Worm (Caenorhabditis elegans): ENCODE results near the gene srsx-11.

The srsx-11 gene

ce11 chrV:4977539-4977938 is 1.4 kb downstream of the srsx-11 start:
- TF ChIP-seq W03F9.2 (tag; optimal IDR thresholded peaks at IDR 0.05) = no peak
- TF ChIP-seq dao-5 (tag; optimal IDR thresholded peaks at IDR 0.05) = no peak
- TF ChIP-seq him-1 (tag; optimal IDR thresholded peaks at IDR 0.05) = no peak

ce11 chrV:4975140-4975539 is 3.8 kb downstream of the srsx-11 start, which contains the start of gene F26G5.1:
F26G5.1 (plus strand) TSS chrV:4975478.
- TF ChIP-seq dao-5 (tag; optimal IDR thresholded peaks at IDR 0.05) (no peak), W03F9.2 (tag; optimal IDR thresholded peaks at IDR 0.05) (no peak), him-1 (tag; optimal IDR thresholded peaks at IDR 0.05) (no peak)

- TF ChIP-seq him-1 (tag; optimal IDR thresholded peaks at IDR 0.05) (no peak), W03F9.2 (tag; optimal IDR thresholded peaks at IDR 0.05) (no peak), dao-5 (tag; optimal IDR thresholded peaks at IDR 0.05) (no peak)
Observed at ce11 chrV:4974677-4975076, 4.3 kb downstream of the srsx-11 start, which contains the start of gene srsx-10. srsx-10 (minus strand) TSS chrV:4974777.

- TF ChIP-seq W03F9.2 (tag; optimal IDR thresholded peaks at IDR 0.05) (no peak), him-1 (tag; optimal IDR thresholded peaks at IDR 0.05) (no peak), dao-5 (tag; optimal IDR thresholded peaks at IDR 0.05) (no peak)
Observed at ce11 chrV:4972943-4973342, 6.0 kb downstream of the srsx-11 start, which contains the start of gene srsx-9. srsx-9 (minus strand) TSS chrV:4973043.

DNA sequence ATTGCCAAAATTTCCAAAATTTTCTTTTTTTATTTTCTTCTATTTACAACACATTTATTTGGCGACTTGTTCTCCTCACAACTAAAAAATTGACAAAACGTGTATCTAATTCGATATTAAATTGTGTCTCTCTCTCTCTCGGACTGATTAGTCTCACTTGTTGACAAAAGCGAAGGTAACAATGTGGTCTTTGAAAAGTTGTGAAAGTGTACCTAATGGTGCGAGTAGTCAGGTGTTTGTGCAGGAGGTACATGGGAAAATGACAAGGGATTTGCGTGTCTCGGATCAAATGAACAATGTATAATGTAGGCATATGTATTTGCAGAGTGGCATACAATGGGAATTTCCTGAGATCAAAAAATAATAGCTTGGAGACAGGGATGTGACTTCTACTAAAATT is 9.5 kb downstream of the srsx-11 start:
- TF ChIP-seq him-1 (tag; optimal IDR thresholded peaks at IDR 0.05) = no peak
- no peak for TF ChIP-seq dao-5 (tag; optimal IDR thresholded peaks at IDR 0.05)
- no peak for TF ChIP-seq W03F9.2 (tag; optimal IDR thresholded peaks at IDR 0.05)

DNA sequence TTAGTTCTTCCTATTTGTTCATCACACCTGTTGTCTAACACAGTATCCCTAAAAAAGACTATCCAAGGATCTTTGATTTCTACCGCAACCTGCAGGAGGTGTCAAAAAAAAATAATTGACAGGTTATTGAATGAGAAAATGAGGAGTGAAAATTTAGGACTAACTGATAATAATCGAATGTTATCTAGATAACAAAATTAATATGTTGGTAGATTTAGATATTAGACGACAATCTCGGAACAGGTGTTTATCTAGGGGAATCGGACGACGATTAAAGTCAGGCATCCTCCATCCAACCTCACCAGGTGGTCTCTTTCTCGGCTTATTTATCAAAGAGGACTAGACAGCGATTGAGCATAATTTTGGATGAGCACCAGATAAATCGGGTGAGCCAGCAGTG is 10.2 kb downstream of the srsx-11 start:
- TF ChIP-seq him-1 (tag; optimal IDR thresholded peaks at IDR 0.05) = no peak
- no peak for TF ChIP-seq dao-5 (tag; optimal IDR thresholded peaks at IDR 0.05)
- TF ChIP-seq W03F9.2 (tag; optimal IDR thresholded peaks at IDR 0.05) = no peak

DNA sequence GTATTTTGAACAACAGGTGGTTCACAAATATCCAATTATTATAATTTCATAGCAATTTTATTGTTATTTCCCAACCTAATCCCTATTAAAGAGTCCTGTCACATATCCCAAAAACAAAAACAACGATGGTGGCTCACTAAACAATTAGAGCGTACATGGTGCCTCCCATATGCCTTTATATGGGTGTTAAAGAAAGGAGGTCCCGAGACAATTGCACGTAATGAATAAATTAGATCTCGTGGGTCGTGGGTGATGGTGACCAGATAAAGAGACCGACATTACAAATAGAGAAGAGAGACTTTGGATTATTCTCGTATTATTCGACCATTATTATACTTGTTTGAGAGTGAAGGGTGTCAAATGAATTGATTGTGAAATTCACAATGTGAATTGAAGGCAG is 11.7 kb downstream of the srsx-11 start:
- TF ChIP-seq him-1 (tag; optimal IDR thresholded peaks at IDR 0.05) (no peak), dao-5 (tag; optimal IDR thresholded peaks at IDR 0.05) (no peak), W03F9.2 (tag; optimal IDR thresholded peaks at IDR 0.05) (no peak)

DNA sequence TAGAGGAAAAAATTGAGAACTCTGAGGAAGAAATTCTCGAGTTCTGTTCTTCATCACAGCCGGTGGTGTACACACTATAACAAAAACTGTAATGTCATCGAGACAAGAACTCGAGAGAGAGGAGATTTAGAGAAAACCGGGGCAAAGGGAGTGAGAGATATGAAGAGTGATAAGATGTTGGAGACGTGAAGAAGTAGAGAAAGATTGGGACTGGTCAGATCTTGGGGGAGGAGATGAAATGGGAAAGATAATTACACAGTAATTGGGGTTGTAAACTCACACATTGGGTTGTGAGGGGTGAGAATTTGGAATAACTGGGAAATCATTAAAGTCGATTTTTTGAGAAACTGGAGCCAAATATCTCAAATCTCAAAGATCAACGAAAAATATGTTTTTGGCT is 13.2 kb downstream of the srsx-11 start:
- TF ChIP-seq dao-5 (tag; optimal IDR thresholded peaks at IDR 0.05) (no peak), him-1 (tag; optimal IDR thresholded peaks at IDR 0.05) (no peak), W03F9.2 (tag; optimal IDR thresholded peaks at IDR 0.05) (no peak)

DNA sequence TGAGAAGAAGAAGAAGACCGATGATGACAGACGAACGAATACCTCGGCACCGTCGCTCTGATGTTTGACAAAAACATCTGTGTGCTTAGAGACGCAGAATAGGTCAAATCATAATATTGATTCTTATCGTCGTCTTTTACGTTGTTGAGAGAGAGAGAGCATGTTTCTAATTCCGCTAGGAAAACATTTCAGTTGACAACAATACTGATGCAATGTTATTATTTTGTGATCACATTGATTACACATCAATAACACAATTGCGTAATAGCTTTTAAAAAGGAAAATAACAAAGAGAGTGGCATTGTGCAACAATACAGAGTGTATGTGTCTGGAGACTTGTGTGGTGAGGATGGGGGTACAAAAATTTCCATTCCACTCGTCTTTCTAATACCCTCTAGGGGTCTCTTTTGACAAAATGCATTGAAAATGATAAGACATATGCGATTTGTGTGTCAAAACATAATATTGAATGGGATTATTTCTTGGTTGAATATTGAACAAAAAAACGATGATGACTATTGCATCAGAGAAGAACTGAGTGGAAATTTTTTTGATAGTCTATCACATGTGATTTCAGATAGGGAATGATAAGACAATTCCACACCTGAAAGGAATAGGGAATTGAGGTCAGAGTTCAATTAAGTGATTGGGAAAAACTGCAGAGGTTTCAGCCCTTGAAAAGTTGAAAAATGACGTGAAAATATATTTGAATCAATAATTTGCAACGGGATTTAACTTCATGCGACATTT is 14.1 kb downstream of the srsx-11 start:
- TF ChIP-seq W03F9.2 (tag; optimal IDR thresholded peaks at IDR 0.05) (no peak), him-1 (tag; optimal IDR thresholded peaks at IDR 0.05) (no peak), dao-5 (tag; optimal IDR thresholded peaks at IDR 0.05) (no peak)

DNA sequence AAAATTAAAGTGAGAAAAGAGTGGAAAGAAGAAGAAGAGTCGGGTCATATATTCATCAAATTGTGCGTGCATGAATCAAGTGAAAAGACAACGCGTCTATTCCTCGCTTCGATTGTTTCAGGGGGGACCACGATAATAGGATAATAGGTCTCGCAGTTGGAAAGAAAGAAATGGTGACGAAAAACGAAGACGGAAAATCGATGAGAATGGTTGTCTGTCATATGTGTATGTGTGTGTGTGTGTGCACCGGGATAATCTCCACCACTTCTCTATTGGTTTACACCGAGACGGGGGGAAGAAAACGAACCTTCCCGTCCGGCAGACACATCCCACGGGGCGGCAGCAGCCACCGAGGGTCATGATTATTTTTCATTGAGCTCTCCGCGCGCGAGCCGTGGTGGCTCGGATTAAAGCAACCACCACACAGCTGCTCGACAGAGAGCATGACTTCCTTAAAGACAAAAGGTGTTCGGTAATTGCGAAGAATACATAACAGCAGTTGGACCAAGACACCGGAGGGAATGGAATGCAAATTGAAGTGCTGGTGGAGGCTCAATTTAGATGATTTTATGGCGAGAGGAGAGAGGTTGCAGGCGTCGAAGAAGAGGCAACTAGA is 14.8 kb downstream of the srsx-11 start:
- TF ChIP-seq W03F9.2 (tag; optimal IDR thresholded peaks at IDR 0.05) (no peak), him-1 (tag; optimal IDR thresholded peaks at IDR 0.05) (no peak), dao-5 (tag; optimal IDR thresholded peaks at IDR 0.05) (no peak)

DNA sequence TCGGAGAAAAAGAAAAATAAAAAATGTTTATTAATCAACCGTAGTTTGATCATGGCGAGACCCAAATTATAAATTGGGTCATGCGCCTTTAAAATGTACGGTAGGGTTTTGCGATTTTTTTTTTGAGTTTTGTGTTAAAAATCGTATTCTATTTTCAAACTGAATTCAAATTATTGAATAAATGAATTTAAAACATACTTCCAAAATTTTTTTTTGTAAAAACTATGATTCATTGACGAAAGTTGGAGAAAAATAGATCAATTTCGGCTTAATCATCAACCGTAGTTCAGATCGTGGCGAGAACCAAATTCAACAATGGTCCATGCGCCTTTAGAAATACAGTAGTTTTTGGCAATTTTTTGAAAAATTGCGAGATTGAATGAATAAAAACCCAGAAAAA is 15.4 kb downstream of the srsx-11 start:
- TF ChIP-seq him-1 (tag; optimal IDR thresholded peaks at IDR 0.05) (no peak), W03F9.2 (tag; optimal IDR thresholded peaks at IDR 0.05) (peak; percentile 39)

ce11 chrV:4962968-4963367 is 16.0 kb downstream of the srsx-11 start, which contains the start of gene tam-1:
tam-1 (minus strand) TSS chrV:4963102.
- TF ChIP-seq dao-5 (tag; optimal IDR thresholded peaks at IDR 0.05) (no peak), W03F9.2 (tag; optimal IDR thresholded peaks at IDR 0.05) (no peak), him-1 (tag; optimal IDR thresholded peaks at IDR 0.05) (no peak)

DNA sequence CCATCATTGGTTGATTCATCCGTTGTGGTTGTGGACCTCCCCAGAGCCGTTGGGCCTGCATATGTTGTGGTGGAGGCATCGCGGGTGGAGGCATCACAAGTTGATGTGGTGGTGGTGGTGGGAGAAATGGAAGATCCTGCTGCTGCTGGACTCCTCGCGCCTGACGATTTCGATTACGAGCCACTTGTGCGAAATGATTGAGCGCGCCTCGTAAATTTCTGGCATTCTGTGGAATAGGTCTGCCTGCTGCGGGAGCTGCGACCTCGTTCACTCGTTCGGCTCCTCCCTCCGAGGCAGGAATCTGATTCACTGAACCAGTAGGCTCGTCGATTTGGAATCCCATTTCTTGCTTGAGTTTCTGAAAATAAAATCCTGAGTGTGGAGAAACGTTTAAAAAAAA is 18.3 kb downstream of the srsx-11 start:
- no peak for TF ChIP-seq dao-5 (tag; optimal IDR thresholded peaks at IDR 0.05)
- TF ChIP-seq him-1 (tag; optimal IDR thresholded peaks at IDR 0.05) = no peak
- no peak for TF ChIP-seq W03F9.2 (tag; optimal IDR thresholded peaks at IDR 0.05)

DNA sequence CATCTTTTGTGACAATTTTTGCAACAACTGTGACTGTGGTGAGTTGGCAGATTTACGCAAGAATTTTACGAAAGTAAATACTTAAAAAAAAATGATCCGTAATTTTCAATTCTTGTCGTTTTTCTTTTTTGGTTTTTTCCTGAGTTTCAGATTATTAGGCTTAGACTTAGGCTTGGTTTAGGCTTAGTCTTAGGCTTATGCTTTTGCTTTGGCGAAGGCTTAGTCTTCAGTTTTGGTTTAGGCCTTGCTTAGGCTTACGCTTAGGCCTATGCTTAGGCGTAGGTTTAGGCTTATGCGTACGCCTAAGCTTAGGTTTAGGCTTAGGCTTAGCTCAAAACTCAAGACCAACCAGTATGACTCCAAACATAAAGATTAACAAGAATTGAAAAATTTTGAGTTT is 21.3 kb downstream of the srsx-11 start:
- TF ChIP-seq dao-5 (tag; optimal IDR thresholded peaks at IDR 0.05) (no peak), him-1 (tag; optimal IDR thresholded peaks at IDR 0.05) (no peak), W03F9.2 (tag; optimal IDR thresholded peaks at IDR 0.05) (no peak)

Data from whole organism, L4/young adult.